Fruit fly (Drosophila melanogaster): Measurements from ENCODE around the gene CG15386.
A peak's percentile ranks its signal among the peaks of the same experiment; 100 is the strongest.

Gene CG15386

dm6 chr2L:2175090-2175830, 41.8 kb downstream of the CG15386 start (continued):
- TF ChIP-seq CG3065 (GFP tag; optimal IDR thresholded peaks at IDR 0.05) (no peak), luna (GFP tag; optimal IDR thresholded peaks at IDR 0.05) (no peak), CG17802 (tag; optimal IDR thresholded peaks at IDR 0.05) (no peak), tio (GFP tag; optimal IDR thresholded peaks at IDR 0.05) (no peak), row (GFP tag; IDR thresholded peaks at IDR 0.05) (0 out of 3 replicates have a peak, but pooled peaks have one; percentile 8), aop (GFP tag; IDR thresholded peaks at IDR 0.05) (peak; percentile 92), Bgb (GFP tag; IDR thresholded peaks at IDR 0.05; ENCODE audit: partially characterized antibody) (no peak), CG6654 (GFP tag; optimal IDR thresholded peaks at IDR 0.05) (no peak), CG30431 (GFP tag; optimal IDR thresholded peaks at IDR 0.05) (no peak), pnt (GFP tag; optimal IDR thresholded peaks at IDR 0.05) (no peak), fd102C (GFP tag; optimal IDR thresholded peaks at IDR 0.05) (no peak), D19B (GFP tag; optimal IDR thresholded peaks at IDR 0.05) (no peak), CG4282 (GFP tag; optimal IDR thresholded peaks at IDR 0.05) (no peak), CG7745 (tag; optimal IDR thresholded peaks at IDR 0.05) (no peak), bbx (GFP tag; IDR thresholded peaks at IDR 0.05; ENCODE audit: partially characterized antibody) (0 out of 2 replicates have a peak, but pooled peaks have one; percentile 28), CG9817 (tag; optimal IDR thresholded peaks at IDR 0.05) (no peak), dm (GFP tag; optimal IDR thresholded peaks at IDR 0.05) (no peak), repo (GFP tag; optimal IDR thresholded peaks at IDR 0.05) (no peak), nau (GFP tag; optimal IDR thresholded peaks at IDR 0.05) (no peak), bsh (GFP tag; optimal IDR thresholded peaks at IDR 0.05) (no peak), Spps (tag; optimal IDR thresholded peaks at IDR 0.05) (no peak), Rfx (GFP tag; IDR thresholded peaks at IDR 0.05) (0 out of 2 replicates have a peak, but pooled peaks have one; percentile 4), Scr (GFP tag; IDR thresholded peaks at IDR 0.05; ENCODE audit: partially characterized antibody) (0 out of 2 replicates have a peak, but pooled peaks have one; percentile 18), CG34422 (GFP tag; IDR thresholded peaks at IDR 0.05) (no peak), sob (GFP tag; IDR thresholded peaks at IDR 0.05) (no peak), NfI (GFP tag; optimal IDR thresholded peaks at IDR 0.05) (no peak), MBD-R2 (GFP tag; IDR thresholded peaks at IDR 0.05) (0 out of 2 replicates have a peak, but pooled peaks have one; percentile 3), CG4707 (GFP tag; optimal IDR thresholded peaks at IDR 0.05) (peak; percentile 18), chinmo (GFP tag; IDR thresholded peaks at IDR 0.05; ENCODE audit: partially characterized antibody) (peak; percentile 80; the same call in 3 of the 4 replicates), CG4424 (GFP tag; optimal IDR thresholded peaks at IDR 0.05) (no peak), hbn (GFP tag; IDR thresholded peaks at IDR 0.05; ENCODE audit: partially characterized antibody) (no peak), CG3163 (GFP tag; optimal IDR thresholded peaks at IDR 0.05) (peak; percentile 85), pros (GFP tag; optimal IDR thresholded peaks at IDR 0.05) (peak; percentile 30), tna (GFP tag; IDR thresholded peaks at IDR 0.05; ENCODE audit: partially characterized antibody) (no peak), ci (GFP tag; IDR thresholded peaks at IDR 0.05) (0 out of 3 replicates have a peak, but pooled peaks have one; percentile 32), CG2199 (GFP tag; IDR thresholded peaks at IDR 0.05) (peak; percentile 74; the same call in 1 of the 3 replicates)

- TF ChIP-seq ATbp (GFP tag; optimal IDR thresholded peaks at IDR 0.05): no peak
- no peak for TF ChIP-seq disco-r (GFP tag; optimal IDR thresholded peaks at IDR 0.05)
- no peak for TF ChIP-seq bigmax (GFP tag; optimal IDR thresholded peaks at IDR 0.05)
- TF ChIP-seq Usf (GFP tag; optimal IDR thresholded peaks at IDR 0.05): no peak
- peak in 1 of 2 experiments; percentile 87 for TF ChIP-seq Pdp1 (GFP tag; optimal IDR thresholded peaks at IDR 0.05)
- TF ChIP-seq CG15269 (tag; optimal IDR thresholded peaks at IDR 0.05): peak; percentile 69
- TF ChIP-seq CG16813 (GFP tag; IDR thresholded peaks at IDR 0.05; ENCODE audit: partially characterized antibody): no peak
- peak; percentile 35 for TF ChIP-seq sens (GFP tag)
- no peak for TF ChIP-seq CG2129 (GFP tag; IDR thresholded peaks at IDR 0.05; ENCODE audit: partially characterized antibody)
- no peak for TF ChIP-seq prd (optimal IDR thresholded peaks at IDR 0.05)
- no peak for TF ChIP-seq prd (GFP tag; IDR thresholded peaks at IDR 0.05)
- TF ChIP-seq CG13894 (tag; optimal IDR thresholded peaks at IDR 0.05): peak; percentile 18
- TF ChIP-seq Bdp1 (GFP tag; optimal IDR thresholded peaks at IDR 0.05): no peak
- no peak for TF ChIP-seq crc (GFP tag; optimal IDR thresholded peaks at IDR 0.05)
- TF ChIP-seq CG34376 (GFP tag; optimal IDR thresholded peaks at IDR 0.05): no peak
Measured at dm6 chr2L:2173604-2174003, 43.4 kb downstream of the CG15386 start.

Data from whole organism, embryonic.